Worm (Caenorhabditis elegans) whole organism, L4/young adult: ENCODE data around the gene cest-4.

Source experiments
- dao-5 ChIP-seq: sonication (generic microtip); optimal IDR thresholded peaks from 2 replicates; lab custom pipeline; 2016; ENCODE audit warnings: missing genotype, missing genetic modification characterization, moderate library complexity, missing compliant biosample characterization
- him-1 ChIP-seq: sonication (generic microtip); optimal IDR thresholded peaks from 2 replicates; lab custom pipeline; 2016; ENCODE audit warnings: missing genotype, missing genetic modification reagents, missing genetic modification characterization, missing compliant biosample characterization

DNA sequence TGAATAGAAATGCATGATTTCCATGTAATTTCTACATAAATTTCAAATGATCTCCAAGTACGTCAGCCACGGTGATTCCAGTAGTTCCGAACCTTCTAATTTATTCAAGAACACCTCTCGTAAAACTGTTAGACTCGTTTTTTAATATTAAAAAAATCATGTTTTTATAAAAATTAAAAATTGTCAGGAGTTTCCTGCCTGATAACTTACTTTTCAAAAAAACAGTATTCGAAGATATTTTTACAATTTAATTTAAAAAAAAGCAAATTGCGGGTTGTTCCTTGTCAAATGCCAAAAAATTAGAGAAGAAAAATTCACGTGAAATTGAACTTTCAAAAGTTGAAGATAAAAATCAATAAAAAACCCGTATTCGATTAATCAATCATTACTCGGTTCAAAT, 6.6 kb downstream of the cest-4 start, which contains the start of the genes C17H12.3 and C17H12.12:
- no peak for TF ChIP-seq him-1 (tag; lab: Kevin White, UChicago)
- TF ChIP-seq dao-5 (tag; lab: Kevin White, UChicago), result no peak
